Worm (Caenorhabditis elegans): Measurements from ENCODE around the gene C01B9.1.
"Not testable (repeated sequence)": the region's sequence is repeated elsewhere in the genome, so short reads cannot be mapped to it uniquely, and the experiment has no call there.

The C01B9.1 gene

DNA sequence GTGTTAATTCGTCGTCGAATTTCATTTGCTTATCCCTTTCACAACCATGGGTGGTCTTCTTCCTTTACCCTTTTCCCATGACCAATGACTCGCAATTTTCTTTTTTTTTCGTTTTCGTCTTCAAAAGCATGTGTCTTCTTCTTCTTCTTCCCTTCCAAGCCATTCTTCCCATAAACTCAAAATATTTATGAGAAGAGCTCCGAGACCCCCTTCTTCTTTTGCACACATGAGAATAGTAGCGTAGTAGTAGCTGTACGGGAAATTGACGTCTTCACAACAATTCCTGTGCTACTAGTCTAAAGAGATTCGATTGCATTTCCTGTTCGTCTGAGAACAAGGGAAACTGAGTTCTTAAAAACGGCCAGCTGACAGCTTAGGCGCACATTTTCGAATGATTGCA lies 41.0 kb downstream of the C01B9.1 start:
- no peak for TF ChIP-seq W03F9.2 (tag; optimal IDR thresholded peaks at IDR 0.05)
- no peak for TF ChIP-seq him-1 (tag; optimal IDR thresholded peaks at IDR 0.05)
- TF ChIP-seq dao-5 (tag; optimal IDR thresholded peaks at IDR 0.05) = no peak

DNA sequence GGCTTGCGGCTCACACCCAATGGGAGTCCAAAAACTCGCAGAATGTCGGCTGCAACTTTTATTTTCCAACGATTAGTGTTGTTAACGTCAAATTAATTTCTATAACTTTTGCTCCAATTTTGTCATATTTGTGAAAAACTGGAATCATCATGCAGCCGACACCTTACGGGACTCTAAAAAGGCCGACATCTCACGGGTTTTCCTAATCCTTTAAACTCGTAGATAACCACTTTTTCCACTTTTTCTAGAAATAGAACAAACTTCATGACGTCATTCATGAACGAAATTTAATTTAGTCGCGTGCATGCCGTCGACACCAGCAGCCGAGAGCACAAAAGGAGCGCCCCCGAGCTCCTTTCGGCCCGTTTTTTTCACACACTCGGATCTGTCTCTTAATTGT lies 42.0 kb downstream of the C01B9.1 start:
- no peak for TF ChIP-seq dao-5 (tag; optimal IDR thresholded peaks at IDR 0.05)

DNA sequence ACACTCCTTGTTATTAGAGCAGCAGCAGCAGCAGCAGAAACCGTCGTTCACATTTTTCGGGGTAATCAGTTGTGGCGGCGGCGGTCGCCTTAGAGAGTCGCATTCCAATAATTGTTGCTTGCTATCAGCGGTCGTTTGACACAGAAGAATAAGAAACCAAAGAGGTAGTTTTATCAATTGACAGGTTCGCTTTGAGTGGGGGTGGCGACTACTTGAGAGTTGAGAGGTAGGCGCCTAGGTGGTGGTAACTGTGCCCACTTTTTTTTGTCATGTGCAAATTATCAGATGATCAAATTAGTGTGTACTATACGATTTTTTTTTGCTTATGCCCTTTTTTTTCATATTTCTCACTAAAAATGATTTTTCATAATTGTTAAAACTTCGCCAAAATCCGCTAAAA lies 42.6 kb downstream of the C01B9.1 start:
- TF ChIP-seq W03F9.2 (tag; optimal IDR thresholded peaks at IDR 0.05) (no peak), him-1 (tag; optimal IDR thresholded peaks at IDR 0.05) (no peak), dao-5 (tag; optimal IDR thresholded peaks at IDR 0.05) (no peak)

DNA sequence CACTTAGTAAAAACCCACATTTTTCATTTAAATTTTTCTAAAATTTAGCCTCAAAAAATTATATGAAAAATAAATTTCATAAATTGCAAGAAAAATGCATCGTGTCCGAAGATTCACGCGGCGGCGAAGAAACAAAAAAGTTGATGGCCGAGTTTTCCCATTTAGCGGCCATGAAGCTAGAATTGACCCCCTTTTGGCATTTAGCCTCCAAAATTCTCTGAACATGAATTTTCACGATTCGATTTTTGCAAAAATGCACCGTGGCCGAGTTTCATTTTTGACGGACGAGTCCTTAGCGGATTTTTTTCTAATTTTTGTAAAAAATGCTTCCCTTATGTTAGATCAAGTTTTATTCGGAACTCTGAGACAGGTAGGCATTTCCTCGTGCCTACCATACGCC lies 44.1 kb downstream of the C01B9.1 start:
- TF ChIP-seq W03F9.2 (tag; optimal IDR thresholded peaks at IDR 0.05) (no peak), dao-5 (tag; optimal IDR thresholded peaks at IDR 0.05) (no peak), him-1 (tag; optimal IDR thresholded peaks at IDR 0.05) (no peak)

- TF ChIP-seq him-1, W03F9.2, dao-5 (tag; optimal IDR thresholded peaks at IDR 0.05): not testable (repeated sequence)
Observed at ce11 chrII:13818043-13818442, 46.7 kb downstream of the C01B9.1 start, which contains the start of gene his-16. his-16 (minus strand) TSS chrII:13818143.

ce11 chrII:13828597-13828996 lies 57.2 kb downstream of the C01B9.1 start, which contains the start of gene his-42:
his-42 (minus strand) TSS chrII:13828697.
- TF ChIP-seq dao-5 (tag; optimal IDR thresholded peaks at IDR 0.05) (no peak), W03F9.2 (tag; optimal IDR thresholded peaks at IDR 0.05) (no peak), him-1 (tag; optimal IDR thresholded peaks at IDR 0.05) (no peak)
